Worm (Caenorhabditis elegans) whole organism, young adult: ENCODE data around the gene mpz-1.

ENCODE experiments used
- D2030.7 ChIP-seq: fragments of 200-800 bp; sonication (Bioruptor generic); IDR thresholded peaks from 2 replicates; pipeline ENCODE4 v1.3.6; 2022; ENCODE audit warnings: missing genetic modification reagents, missing genetic modification characterization, missing compliant biosample characterization
- F10E7.11 ChIP-seq: sonication (generic microtip); optimal IDR thresholded peaks from 2 replicates; lab custom pipeline; 2017; ENCODE audit warnings: mild to moderate bottlenecking, missing genetic modification characterization, moderate library complexity, missing compliant biosample characterization
- ama-1 ChIP-seq, 3 experiments: fragments of 150-350 bp in 1 of 3; sonication (generic microtip) in 2 of 3; optimal IDR thresholded peaks; 2 replicates each; lab custom pipeline; 2014 to 2018; ENCODE audit warnings: missing biosample characterization in 2 of 3, missing genetic modification characterization in 2 of 3, missing genetic modification reagents in 2 of 3
- efl-1 ChIP-seq: fragments of 150-350 bp; optimal IDR thresholded peaks from 2 replicates; lab custom pipeline; 2014; ENCODE audit warnings: missing biosample characterization, missing genetic modification reagents, missing genetic modification characterization
- egl-18 ChIP-seq: fragments of 200-800 bp; sonication (Bioruptor generic); IDR thresholded peaks from 2 replicates; pipeline ENCODE4 v1.3.6; 2022; ENCODE audit warnings: missing genetic modification reagents, missing genetic modification characterization, missing compliant biosample characterization
- lir-1 ChIP-seq: fragments of 200-800 bp; sonication (Bioruptor generic); conservative IDR thresholded peaks from 2 replicates; pipeline ENCODE4 v1.3.6; 2022; ENCODE audit warnings: missing genetic modification reagents, missing genetic modification characterization, missing compliant biosample characterization
- lsl-1 ChIP-seq: fragments of 200-800 bp; sonication (Bioruptor generic); optimal IDR thresholded peaks from 2 replicates; lab custom pipeline; 2018; ENCODE audit warnings: mild to moderate bottlenecking, missing genetic modification characterization, moderate library complexity, missing compliant biosample characterization
- madf-3 ChIP-seq: fragments of 200-800 bp; sonication (Bioruptor generic); IDR thresholded peaks from 2 replicates; pipeline ENCODE4 v1.3.6; 2022; ENCODE audit warnings: missing genetic modification reagents, missing genetic modification characterization, missing compliant biosample characterization
- nfya-1 ChIP-seq: sonication (generic microtip); optimal IDR thresholded peaks from 2 replicates; lab custom pipeline; 2017; ENCODE audit warnings: antibody characterized with exemption, missing compliant biosample characterization, missing genetic modification characterization, borderline replicate concordance; ENCODE audit not compliant: insufficient read depth
- nhr-179 ChIP-seq: sonication (generic microtip); optimal IDR thresholded peaks from 2 replicates; lab custom pipeline; 2016; ENCODE audit warnings: mild to moderate bottlenecking, missing genetic modification characterization, missing compliant biosample characterization
- snpc-4 ChIP-seq, 5 experiments: fragments of 150-350 bp in 1 of 5; sonication (generic microtip) in 4 of 5; optimal IDR thresholded peaks; 2 replicates each; lab custom pipeline; 2014 to 2018; ENCODE audit warnings: missing genetic modification characterization in 5 of 5, missing biosample characterization in 3 of 5, antibody characterized with exemption in 2 of 5, mild to moderate bottlenecking in 2 of 5, missing compliant biosample characterization in 2 of 5, missing genotype in 2 of 5, moderate library complexity in 2 of 5, missing genetic modification reagents in 1 of 5
- tbx-9 ChIP-seq: sonication (generic microtip); optimal IDR thresholded peaks from 2 replicates; lab custom pipeline; 2016; ENCODE audit warnings: borderline replicate concordance, missing genetic modification characterization, inconsistent platforms, missing compliant biosample characterization

DNA sequence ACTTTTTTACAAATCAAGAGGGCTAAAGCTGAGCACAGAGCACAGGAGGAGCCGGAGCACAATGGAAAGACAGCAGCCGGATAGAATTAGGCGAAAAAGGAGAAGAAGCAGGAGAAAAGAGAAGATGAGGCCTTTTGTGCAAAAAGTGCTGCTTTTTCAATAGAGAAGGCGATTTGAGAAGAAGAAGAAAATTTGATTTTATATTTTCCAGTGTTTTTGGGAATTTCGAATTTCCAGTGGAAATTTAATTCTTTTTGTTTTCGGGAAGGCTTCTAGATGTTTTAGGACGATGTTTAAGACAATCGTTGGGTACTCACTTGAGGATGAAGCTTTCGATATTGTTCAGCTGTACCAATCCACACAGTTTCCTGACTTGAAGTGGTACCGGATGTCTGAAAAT, 24.2 kb downstream of the mpz-1 start:
- TF ChIP-seq nhr-179 (tag; lab: Kevin White, UChicago) (no peak), ama-1 (optimal IDR thresholded peaks at IDR 0.05; lab: Kevin White, UChicago) (no peak), ama-1 (GFP tag; optimal IDR thresholded peaks at IDR 0.05; lab: Kevin White, UChicago) (no peak), nfya-1 (no peak), madf-3 (GFP tag; lab: Robert Waterston, UW) (no peak), D2030.7 (GFP tag; lab: Robert Waterston, UW) (no peak), efl-1 (GFP tag; lab: Kevin White, UChicago) (no peak), snpc-4 (GFP tag; optimal IDR thresholded peaks at IDR 0.05; lab: Kevin White, UChicago) (no peak), snpc-4 (tag; optimal IDR thresholded peaks at IDR 0.05; lab: Kevin White, UChicago) (no peak), egl-18 (GFP tag; lab: Robert Waterston, UW) (no peak), lir-1 (GFP tag; lab: Robert Waterston, UW) (no peak), F10E7.11 (tag; lab: Kevin White, UChicago) (no peak), lsl-1 (no peak), tbx-9 (tag; lab: Kevin White, UChicago) (no peak)
